Fruit fly (Drosophila melanogaster) whole organism, embryonic: Measurements from ENCODE around the gene mthl12.

Source experiments
- Abd-B ChIP-seq: fragments of 200-800 bp; sonication (Bioruptor generic); optimal IDR thresholded peaks from 2 replicates; lab custom pipeline; 2018; ENCODE audit warnings: missing biosample characterization, mild to moderate bottlenecking, missing genetic modification characterization, moderate library complexity
- Ada2b ChIP-seq: fragments of 200-800 bp; sonication (Bioruptor generic); IDR thresholded peaks from 2 replicates; pipeline ENCODE4 v1.3.6; 2022; ENCODE audit warnings: missing biosample characterization, missing genetic modification characterization
- Atf6 ChIP-seq: fragments of 200-800 bp; sonication (Bioruptor generic); IDR thresholded peaks from 2 replicates; pipeline ENCODE4 v1.3.6; 2022; ENCODE audit warnings: missing biosample characterization, missing genetic modification characterization
- CG10209 ChIP-seq: fragments of 200-800 bp; sonication (Bioruptor generic); optimal IDR thresholded peaks from 3 replicates; lab custom pipeline; 2017; ENCODE audit warnings: missing biosample characterization, mild to moderate bottlenecking, missing genetic modification characterization, missing genetic modification reagents
- CG10431 ChIP-seq: fragments of 200-800 bp; sonication (Bioruptor generic); optimal IDR thresholded peaks from 3 replicates; lab custom pipeline; 2018; ENCODE audit warnings: missing biosample characterization, mild to moderate bottlenecking, missing genetic modification characterization
- CG10959 ChIP-seq: fragments of 200-800 bp; sonication (Bioruptor generic); IDR thresholded peaks from 2 replicates; pipeline ENCODE4 v1.3.6; 2022; ENCODE audit warnings: missing biosample characterization, missing genetic modification characterization
- CG11398 ChIP-seq: fragments of 200-800 bp; sonication (Bioruptor generic); optimal IDR thresholded peaks from 2 replicates; lab custom pipeline; 2016; ENCODE audit warnings: missing biosample characterization, missing genetic modification characterization
- CG13287 ChIP-seq: fragments of 200-800 bp; sonication (Bioruptor generic); IDR thresholded peaks from 2 replicates; pipeline ENCODE4 v1.3.6; 2022; ENCODE audit warnings: missing biosample characterization, missing genetic modification characterization; ENCODE audit not compliant: partially characterized antibody
- CG14014 ChIP-seq: fragments of 200-800 bp; sonication (Bioruptor generic); IDR thresholded peaks from 2 replicates; pipeline ENCODE4 v1.3.6; 2022; ENCODE audit warnings: missing biosample characterization, missing genetic modification characterization
- CG17829 ChIP-seq: fragments of 200-800 bp; optimal IDR thresholded peaks from 2 replicates; lab custom pipeline; 2019; ENCODE audit warnings: missing biosample characterization, mild to moderate bottlenecking, missing genetic modification characterization, moderate library complexity
- CG18011 ChIP-seq: fragments of 200-800 bp; sonication (Bioruptor generic); optimal IDR thresholded peaks from 2 replicates; lab custom pipeline; 2017; ENCODE audit warnings: missing biosample characterization, missing genetic modification characterization, mild to moderate bottlenecking, moderate library complexity, missing genotype
- CG1832 ChIP-seq: fragments of 200-800 bp; sonication (Bioruptor generic); optimal IDR thresholded peaks from 2 replicates; lab custom pipeline; 2017; ENCODE audit warnings: missing biosample characterization, mild to moderate bottlenecking, missing genetic modification characterization, inconsistent platforms
- CG2120 ChIP-seq: fragments of 200-800 bp; sonication (Bioruptor generic); optimal IDR thresholded peaks from 3 replicates; lab custom pipeline; 2016; ENCODE audit warnings: missing biosample characterization, missing genetic modification characterization
- CG3163 ChIP-seq: fragments of 200-800 bp; sonication (Bioruptor generic); optimal IDR thresholded peaks from 3 replicates; lab custom pipeline; 2016; ENCODE audit warnings: missing biosample characterization, missing genetic modification characterization
- CG32532 ChIP-seq: fragments of 200-800 bp; sonication (Bioruptor generic); IDR thresholded peaks from 2 replicates; pipeline ENCODE4 v1.3.6; 2022; ENCODE audit warnings: missing biosample characterization, missing genetic modification characterization
- CG42726 ChIP-seq: fragments of 200-800 bp; sonication (Bioruptor generic); IDR thresholded peaks from 2 replicates; pipeline ENCODE4 v1.3.6; 2022; ENCODE audit warnings: missing biosample characterization, missing genetic modification characterization; ENCODE audit not compliant: partially characterized antibody
- CG4424 ChIP-seq: fragments of 200-800 bp; sonication (Bioruptor generic); optimal IDR thresholded peaks from 3 replicates; lab custom pipeline; 2016; ENCODE audit warnings: missing biosample characterization, missing genetic modification characterization
- CG4820 ChIP-seq: fragments of 200-800 bp; sonication (Bioruptor generic); optimal IDR thresholded peaks from 3 replicates; lab custom pipeline; 2016; ENCODE audit warnings: missing biosample characterization, missing genetic modification characterization
- CG4854 ChIP-seq: fragments of 200-800 bp; sonication (Bioruptor generic); optimal IDR thresholded peaks from 2 replicates; lab custom pipeline; 2016; ENCODE audit warnings: missing biosample characterization, missing genetic modification characterization, inconsistent platforms
- CG7745 ChIP-seq: fragments of 200-800 bp; sonication (Bioruptor generic); optimal IDR thresholded peaks from 2 replicates; lab custom pipeline; 2018; ENCODE audit warnings: missing biosample characterization, mild to moderate bottlenecking, missing genetic modification characterization, moderate library complexity
- CG7987 ChIP-seq: fragments of 200-800 bp; sonication (Bioruptor generic); optimal IDR thresholded peaks from 2 replicates; lab custom pipeline; 2018; ENCODE audit warnings: missing biosample characterization, mild to moderate bottlenecking, missing genetic modification characterization, moderate library complexity
- CG9817 ChIP-seq: fragments of 200-800 bp; sonication (Bioruptor generic); optimal IDR thresholded peaks from 2 replicates; lab custom pipeline; 2018; ENCODE audit warnings: missing biosample characterization, mild to moderate bottlenecking, missing genetic modification characterization, moderate library complexity
- Dip2 ChIP-seq: fragments of 200-800 bp; sonication (Bioruptor generic); IDR thresholded peaks from 2 replicates; pipeline ENCODE4 v1.3.6; 2022; ENCODE audit warnings: missing biosample characterization, missing genetic modification characterization
- Eip74EF ChIP-seq, 2 experiments: fragments of 200-800 bp in 1 of 2; fragments of >200 bp in 1 of 2; sonication (Bioruptor generic) in 1 of 2; optimal IDR thresholded peaks; 2 replicates each; lab custom pipeline; 2017 to 2019; ENCODE audit warnings: missing biosample characterization in 2 of 2, missing genetic modification characterization in 2 of 2, mild to moderate bottlenecking in 1 of 2, moderate library complexity in 1 of 2
- Gsc ChIP-seq: fragments of 200-800 bp; sonication (Bioruptor generic); IDR thresholded peaks from 2 replicates; pipeline ENCODE4 v1.3.6; 2022; ENCODE audit warnings: missing biosample characterization, missing genetic modification characterization
- Hmr ChIP-seq: fragments of 200-800 bp; sonication (Bioruptor generic); optimal IDR thresholded peaks from 3 replicates; lab custom pipeline; 2017; ENCODE audit warnings: mild to moderate bottlenecking, missing biosample characterization, missing genetic modification reagents, missing genetic modification characterization
- Kr ChIP-seq: fragments of 200-800 bp; sonication (Bioruptor generic); optimal IDR thresholded peaks from 2 replicates; lab custom pipeline; 2017; ENCODE audit warnings: missing biosample characterization, mild to moderate bottlenecking, missing genetic modification characterization
- Lpt ChIP-seq: fragments of >200 bp; optimal IDR thresholded peaks from 2 replicates; lab custom pipeline; 2018; ENCODE audit warnings: missing biosample characterization, missing genetic modification characterization
- Med ChIP-seq: fragments of 200-800 bp; sonication (Bioruptor generic); peaks from one replicate; lab custom pipeline; 2016; ENCODE audit warnings: missing biosample characterization, missing genetic modification characterization, mild to moderate bottlenecking, inconsistent platforms, moderate library complexity
- Mes4 ChIP-seq: fragments of 200-800 bp; sonication (Bioruptor generic); optimal IDR thresholded peaks from 2 replicates; lab custom pipeline; 2016; ENCODE audit warnings: missing biosample characterization, missing genetic modification characterization
- NK7.1 ChIP-seq: fragments of 200-800 bp; sonication (Bioruptor generic); optimal IDR thresholded peaks from 3 replicates; lab custom pipeline; 2016; ENCODE audit warnings: missing biosample characterization, missing genetic modification characterization
- Neu2 ChIP-seq: fragments of 200-800 bp; sonication (Bioruptor generic); optimal IDR thresholded peaks from 3 replicates; lab custom pipeline; 2016; ENCODE audit warnings: missing biosample characterization, missing genetic modification characterization, borderline replicate concordance
- Opbp ChIP-seq: fragments of 200-800 bp; sonication (Bioruptor generic); IDR thresholded peaks from 3 replicates; pipeline ENCODE4 v1.3.6; 2022; ENCODE audit warnings: missing biosample characterization, missing genetic modification characterization; ENCODE audit not compliant: partially characterized antibody
- PHDP ChIP-seq: fragments of 200-800 bp; sonication (Bioruptor generic); optimal IDR thresholded peaks from 3 replicates; lab custom pipeline; 2018; ENCODE audit warnings: missing biosample characterization, mild to moderate bottlenecking, missing genetic modification characterization, moderate library complexity
- Trl ChIP-seq, 3 experiments: fragments of >200 bp in 2 of 3; fragments of 200-800 bp in 1 of 3; sonication (Bioruptor generic) in 1 of 3; optimal IDR thresholded peaks; 2 replicates in 1 of 3; 3 replicates in 2 of 3; lab custom pipeline; 2016 to 2017; ENCODE audit warnings: missing biosample characterization in 1 of 3, missing genetic modification characterization in 1 of 3
- YL-1 ChIP-seq: fragments of 200-800 bp; sonication (Bioruptor generic); optimal IDR thresholded peaks from 3 replicates; lab custom pipeline; 2017; ENCODE audit warnings: missing biosample characterization, mild to moderate bottlenecking, missing genetic modification characterization
- az2 ChIP-seq: fragments of 200-800 bp; sonication (Bioruptor generic); optimal IDR thresholded peaks from 3 replicates; lab custom pipeline; 2016; ENCODE audit warnings: missing biosample characterization, missing genetic modification characterization
- bcd ChIP-seq: fragments of 200-800 bp; sonication (Bioruptor generic); optimal IDR thresholded peaks from 2 replicates; lab custom pipeline; 2017; ENCODE audit warnings: missing biosample characterization, mild to moderate bottlenecking, missing genetic modification characterization
- cg ChIP-seq: fragments of 200-800 bp; sonication (Bioruptor generic); optimal IDR thresholded peaks from 3 replicates; lab custom pipeline; 2019; ENCODE audit warnings: missing biosample characterization, mild to moderate bottlenecking, missing genetic modification characterization, moderate library complexity
- gce ChIP-seq: fragments of 200-800 bp; sonication (Bioruptor generic); IDR thresholded peaks from 3 replicates; pipeline ENCODE4 v1.3.6; 2022; ENCODE audit warnings: missing biosample characterization, missing genetic modification characterization
- gfzf ChIP-seq: fragments of 200-800 bp; sonication (Bioruptor generic); optimal IDR thresholded peaks from 2 replicates; lab custom pipeline; 2016; ENCODE audit warnings: missing biosample characterization, mild to moderate bottlenecking, missing genetic modification characterization, moderate library complexity
- grn ChIP-seq: fragments of 200-800 bp; sonication (Bioruptor generic); optimal IDR thresholded peaks from 3 replicates; lab custom pipeline; 2017; ENCODE audit warnings: missing biosample characterization, missing genetic modification characterization
- hth ChIP-seq: fragments of >200 bp; optimal IDR thresholded peaks from 2 replicates; lab custom pipeline; 2017; ENCODE audit warnings: inconsistent platforms
- kni ChIP-seq: fragments of 200-800 bp; sonication (Bioruptor generic); optimal IDR thresholded peaks from 3 replicates; lab custom pipeline; 2017; ENCODE audit warnings: mild to moderate bottlenecking, missing biosample characterization, missing genetic modification reagents, missing genetic modification characterization
- otp ChIP-seq: fragments of 200-800 bp; sonication (Bioruptor generic); IDR thresholded peaks from 3 replicates; pipeline ENCODE4, ENCODE4 v1.3.6; 2022; ENCODE audit warnings: missing biosample characterization, missing genetic modification characterization
- p53 ChIP-seq: fragments of 200-800 bp; sonication (Bioruptor generic); optimal IDR thresholded peaks from 2 replicates; lab custom pipeline; 2016; ENCODE audit warnings: missing biosample characterization, missing genetic modification characterization
- prd ChIP-seq, 3 experiments: fragments of >200 bp in 2 of 3; fragments of 200-800 bp in 1 of 3; sonication (Bioruptor generic) in 1 of 3; optimal IDR thresholded peaks in 2 of 3; IDR thresholded peaks in 1 of 3; 2 replicates in 2 of 3; 3 replicates in 1 of 3; pipeline versions ENCODE4 v1.3.6 to Lab custom; 2017 to 2022; ENCODE audit warnings: missing biosample characterization in 1 of 3, missing genetic modification characterization in 1 of 3
- ranshi ChIP-seq: fragments of 200-800 bp; sonication (Bioruptor generic); IDR thresholded peaks from 2 replicates; pipeline ENCODE4 v1.3.6; 2022; ENCODE audit warnings: missing biosample characterization, missing genetic modification characterization
- slou ChIP-seq: fragments of 200-800 bp; sonication (Bioruptor generic); optimal IDR thresholded peaks from 3 replicates; lab custom pipeline; 2016; ENCODE audit warnings: missing biosample characterization, missing genetic modification characterization
- trem ChIP-seq: fragments of 200-800 bp; optimal IDR thresholded peaks from 3 replicates; lab custom pipeline; 2019; ENCODE audit warnings: missing biosample characterization, mild to moderate bottlenecking, missing genetic modification characterization, moderate library complexity

The mthl12 gene

dm6 chr3R:13382656-13383142 is 29.2 kb downstream of the mthl12 start (continued):
- TF ChIP-seq CG4854, result no peak
- peak; percentile 95 for TF ChIP-seq cg
- no peak for TF ChIP-seq p53 (GFP tag; lab: Kevin White, UChicago)
- no peak for TF ChIP-seq CG4820 (GFP tag; lab: Kevin White, UChicago)
- TF ChIP-seq CG10959 (GFP tag; lab: Robert Waterston, UW), result no peak
- TF ChIP-seq CG17829, result peak; percentile 8
- TF ChIP-seq Med (GFP tag; lab: Kevin White, UChicago), result peak; percentile 92
- TF ChIP-seq CG42726 (GFP tag; lab: Robert Waterston, UW), result no peak
- TF ChIP-seq gce (GFP tag; lab: Robert Waterston, UW), result no peak
- TF ChIP-seq CG3163 (GFP tag; lab: Kevin White, UChicago), result peak; percentile 94
- TF ChIP-seq Abd-B (GFP tag; lab: Kevin White, UChicago), result no peak
- no peak for TF ChIP-seq hth (lab: Kevin White, UChicago)
- TF ChIP-seq CG2120 (GFP tag; lab: Kevin White, UChicago), result peak; percentile 59
- peak; percentile 93 for TF ChIP-seq YL-1 (GFP tag; lab: Kevin White, UChicago)
- TF ChIP-seq Opbp (GFP tag; lab: Robert Waterston, UW), result no peak
- TF ChIP-seq ranshi (GFP tag; lab: Robert Waterston, UW), result no peak
- peak; percentile 61; the same call in 1 of the 2 replicates for TF ChIP-seq CG32532
- TF ChIP-seq Ada2b (GFP tag; lab: Robert Waterston, UW), result peak; percentile 28; the same call in 1 of the 2 replicates
- no peak for TF ChIP-seq trem (tag; lab: Kevin White, UChicago)
- TF ChIP-seq CG14014 (GFP tag; lab: Robert Waterston, UW), result peak; percentile 37; the same call in 1 of the 2 replicates
- no peak for TF ChIP-seq CG7745
- TF ChIP-seq Lpt (GFP tag; lab: Kevin White, UChicago), result no peak
- TF ChIP-seq CG7987, result peak; percentile 1
- no peak for TF ChIP-seq otp
- TF ChIP-seq Gsc, result no peak
- no peak for TF ChIP-seq CG18011
- no peak for TF ChIP-seq grn (GFP tag; lab: Kevin White, UChicago)
- TF ChIP-seq PHDP (tag; lab: Kevin White, UChicago), result peak; percentile 43
- TF ChIP-seq gfzf (GFP tag; lab: Kevin White, UChicago), result no peak
- no peak for TF ChIP-seq Neu2 (GFP tag; lab: Kevin White, UChicago)
- peak; percentile 43 to 62 for TF ChIP-seq Trl (optimal IDR thresholded peaks at IDR 0.05; lab: Kevin White, UChicago)
- TF ChIP-seq Trl (GFP tag; optimal IDR thresholded peaks at IDR 0.05; lab: Kevin White, UChicago), result no peak
- no peak for TF ChIP-seq slou (GFP tag; lab: Kevin White, UChicago)
- no peak for TF ChIP-seq Mes4 (GFP tag; lab: Kevin White, UChicago)
- no peak for TF ChIP-seq Eip74EF (GFP tag; optimal IDR thresholded peaks at IDR 0.05; lab: Kevin White, UChicago)
- TF ChIP-seq CG9817 (tag; lab: Kevin White, UChicago), result no peak
- no peak for TF ChIP-seq CG11398 (GFP tag; lab: Kevin White, UChicago)
- no peak for TF ChIP-seq prd (optimal IDR thresholded peaks at IDR 0.05; lab: Kevin White, UChicago)
- TF ChIP-seq prd (GFP tag; IDR thresholded peaks at IDR 0.05; lab: Robert Waterston, UW), result peak; percentile 29; the same call in 1 of the 3 replicates
- no peak for TF ChIP-seq CG10209 (GFP tag; lab: Kevin White, UChicago)
- TF ChIP-seq CG10431 (GFP tag; lab: Kevin White, UChicago), result no peak
- no peak for TF ChIP-seq Hmr (GFP tag; lab: Kevin White, UChicago)
- no peak for TF ChIP-seq kni (GFP tag; lab: Kevin White, UChicago)
- TF ChIP-seq CG4424 (GFP tag; lab: Kevin White, UChicago), result no peak
- no peak for TF ChIP-seq az2 (GFP tag; lab: Kevin White, UChicago)
- TF ChIP-seq Dip2, result no peak
- TF ChIP-seq CG13287, result peak; percentile 31
- no peak for TF ChIP-seq bcd (GFP tag; lab: Kevin White, UChicago)
- no peak for TF ChIP-seq Kr (GFP tag; lab: Kevin White, UChicago)
- no peak for TF ChIP-seq NK7.1
- TF ChIP-seq CG1832 (GFP tag; lab: Kevin White, UChicago), result peak; percentile 47
- TF ChIP-seq Atf6 (GFP tag; lab: Robert Waterston, UW), result no peak
